Worm (Caenorhabditis elegans) whole organism, L2 larva: ENCODE measurements around the gene Y39B6A.13.

Experiments used
- C34F6.9 ChIP-seq: fragments of 150-350 bp; optimal IDR thresholded peaks from 2 replicates; lab custom pipeline; 2014; ENCODE audit warnings: missing biosample characterization, missing genetic modification characterization
- F13H6.1 ChIP-seq: sonication (generic microtip); optimal IDR thresholded peaks from 2 replicates; lab custom pipeline; 2016; ENCODE audit warnings: missing genetic modification characterization, missing compliant biosample characterization
- R02D3.7 ChIP-seq: fragments of 150-350 bp; optimal IDR thresholded peaks from 2 replicates; lab custom pipeline; 2014; ENCODE audit warnings: missing biosample characterization, missing genetic modification characterization
- ZK546.5 ChIP-seq: sonication (generic microtip); optimal IDR thresholded peaks from 2 replicates; lab custom pipeline; 2017; ENCODE audit warnings: missing biosample characterization, missing genetic modification characterization
- aly-2 ChIP-seq: fragments of 150-350 bp; optimal IDR thresholded peaks from 2 replicates; lab custom pipeline; 2014; ENCODE audit warnings: missing biosample characterization, missing genetic modification characterization
- ama-1 ChIP-seq: fragments of 150-350 bp; optimal IDR thresholded peaks from 2 replicates; lab custom pipeline; 2018; ENCODE audit warnings: inconsistent platforms
- blmp-1 ChIP-seq: sonication (generic microtip); optimal IDR thresholded peaks from 2 replicates; lab custom pipeline; 2017; ENCODE audit warnings: missing genetic modification characterization, mild to moderate bottlenecking, missing compliant biosample characterization, antibody characterized with exemption, moderate library complexity; ENCODE audit not compliant: insufficient read depth
- ceh-16 ChIP-seq: fragments of 150-350 bp; optimal IDR thresholded peaks from 2 replicates; lab custom pipeline; 2014; ENCODE audit warnings: missing biosample characterization, missing genetic modification characterization
- dmd-4 ChIP-seq: sonication (generic microtip); optimal IDR thresholded peaks from 2 replicates; lab custom pipeline; 2017; ENCODE audit warnings: missing biosample characterization, missing genetic modification characterization
- elt-1 ChIP-seq: fragments of 150-350 bp; optimal IDR thresholded peaks from 2 replicates; lab custom pipeline; 2014; ENCODE audit warnings: missing biosample characterization, missing genetic modification characterization
- elt-3 ChIP-seq: sonication (generic microtip); optimal IDR thresholded peaks from 2 replicates; lab custom pipeline; 2017; ENCODE audit warnings: missing biosample characterization, missing genetic modification characterization
- gmeb-1 ChIP-seq: fragments of 150-350 bp; optimal IDR thresholded peaks from 2 replicates; lab custom pipeline; 2014; ENCODE audit warnings: missing biosample characterization, missing genetic modification characterization
- lin-13 ChIP-seq: fragments of 150-350 bp; optimal IDR thresholded peaks from 2 replicates; lab custom pipeline; 2014; ENCODE audit warnings: missing biosample characterization, missing genetic modification reagents, missing genetic modification characterization
- lsy-2 ChIP-seq, 2 experiments: fragments of 150-350 bp in 1 of 2; sonication (generic microtip) in 1 of 2; optimal IDR thresholded peaks; 2 replicates each; lab custom pipeline; 2014 to 2017; ENCODE audit warnings: missing biosample characterization in 2 of 2, missing genetic modification characterization in 2 of 2
- mbf-1 ChIP-seq: sonication (generic microtip); optimal IDR thresholded peaks from 2 replicates; lab custom pipeline; 2017; ENCODE audit warnings: missing biosample characterization, missing genetic modification characterization
- mdl-1 ChIP-seq, 2 experiments: fragments of 150-350 bp in 1 of 2; sonication (generic microtip) in 1 of 2; optimal IDR thresholded peaks; 2 replicates each; lab custom pipeline; 2017; ENCODE audit warnings: missing biosample characterization in 2 of 2, missing genetic modification characterization in 2 of 2
- nhr-10 ChIP-seq: sonication (generic microtip); optimal IDR thresholded peaks from 2 replicates; lab custom pipeline; 2017; ENCODE audit warnings: missing biosample characterization, missing genetic modification characterization
- nhr-11 ChIP-seq: fragments of 150-350 bp; optimal IDR thresholded peaks from 2 replicates; lab custom pipeline; 2014; ENCODE audit warnings: missing biosample characterization, missing genetic modification characterization
- nhr-21 ChIP-seq: fragments of 150-350 bp; optimal IDR thresholded peaks from 2 replicates; lab custom pipeline; 2014; ENCODE audit warnings: missing biosample characterization, missing genetic modification characterization
- nhr-23 ChIP-seq: fragments of 150-350 bp; optimal IDR thresholded peaks from 2 replicates; lab custom pipeline; 2014; ENCODE audit warnings: missing biosample characterization, missing genetic modification reagents, missing genetic modification characterization
- nhr-25 ChIP-seq: fragments of 150-350 bp; sonication (generic microtip); optimal IDR thresholded peaks from 3 replicates; lab custom pipeline; 2014; ENCODE audit warnings: missing biosample characterization, missing genetic modification characterization
- nhr-77 ChIP-seq: fragments of 150-350 bp; optimal IDR thresholded peaks from 2 replicates; lab custom pipeline; 2014; ENCODE audit warnings: missing biosample characterization, missing genetic modification characterization
- peb-1 ChIP-seq: fragments of 150-350 bp; optimal IDR thresholded peaks from 2 replicates; lab custom pipeline; 2014; ENCODE audit warnings: missing biosample characterization, missing genetic modification characterization
- skn-1 ChIP-seq: sonication (generic microtip); optimal IDR thresholded peaks from 2 replicates; lab custom pipeline; 2017; ENCODE audit warnings: missing biosample characterization, missing genetic modification characterization
- sma-3 ChIP-seq: sonication (generic microtip); optimal IDR thresholded peaks from 2 replicates; lab custom pipeline; 2016; ENCODE audit warnings: missing genetic modification reagents, missing genetic modification characterization, missing compliant biosample characterization
- sma-9 ChIP-seq, 2 experiments: fragments of 150-350 bp in 1 of 2; sonication (generic microtip) in 1 of 2; optimal IDR thresholded peaks; 2 replicates each; lab custom pipeline; 2014 to 2016; ENCODE audit warnings: missing genetic modification characterization in 2 of 2, mild to moderate bottlenecking in 1 of 2, missing biosample characterization in 1 of 2, missing compliant biosample characterization in 1 of 2, missing genetic modification reagents in 1 of 2, moderate library complexity in 1 of 2
- unc-55 ChIP-seq: fragments of 150-350 bp; sonication (generic microtip); optimal IDR thresholded peaks from 3 replicates; lab custom pipeline; 2014; ENCODE audit warnings: missing biosample characterization, missing genetic modification reagents, missing genetic modification characterization
- unc-62 ChIP-seq: fragments of 150-350 bp; optimal IDR thresholded peaks from 2 replicates; lab custom pipeline; 2014; ENCODE audit warnings: missing biosample characterization, missing genetic modification reagents, missing genetic modification characterization
- zag-1 ChIP-seq: fragments of 150-350 bp; optimal IDR thresholded peaks from 2 replicates; lab custom pipeline; 2014; ENCODE audit warnings: missing biosample characterization, missing genetic modification characterization
- ztf-1 ChIP-seq: fragments of 200-800 bp; sonication (Bioruptor generic); conservative IDR thresholded peaks from 2 replicates; pipeline ENCODE4 v1.3.6; 2022; ENCODE audit warnings: missing genetic modification characterization, missing compliant biosample characterization
- ztf-11 ChIP-seq: sonication (generic microtip); optimal IDR thresholded peaks from 2 replicates; lab custom pipeline; 2017; ENCODE audit warnings: missing biosample characterization, missing genetic modification characterization
- ztf-4 ChIP-seq: fragments of 150-350 bp; optimal IDR thresholded peaks from 2 replicates; lab custom pipeline; 2014; ENCODE audit warnings: missing biosample characterization, missing genetic modification characterization

Y39B6A.13 gene

ce11 chrV:19083789-19084188 is 35.4 kb downstream of the Y39B6A.13 start:
- TF ChIP-seq mbf-1 (tag; lab: Kevin White, UChicago), result no peak
- no peak for TF ChIP-seq unc-55 (GFP tag; lab: Kevin White, UChicago)
- no peak for TF ChIP-seq ztf-11 (tag; lab: Kevin White, UChicago)
- no peak for TF ChIP-seq nhr-21 (tag; lab: Kevin White, UChicago)
- TF ChIP-seq gmeb-1 (tag; lab: Kevin White, UChicago), result no peak
- no peak for TF ChIP-seq lin-13 (GFP tag; lab: Kevin White, UChicago)
- no peak for TF ChIP-seq peb-1 (tag; lab: Kevin White, UChicago)
- no peak for TF ChIP-seq nhr-25 (tag; lab: Kevin White, UChicago)
- no peak for TF ChIP-seq dmd-4 (tag; lab: Kevin White, UChicago)
- TF ChIP-seq aly-2 (tag; lab: Kevin White, UChicago), result no peak
- TF ChIP-seq, all 48 proteins: peak for 0

- TF ChIP-seq nhr-11 (tag; lab: Kevin White, UChicago) (no peak), nhr-21 (tag; lab: Kevin White, UChicago) (no peak), ztf-4 (no peak), ZK546.5 (no peak), nhr-10 (no peak), F13H6.1 (no peak), blmp-1 (no peak)
Observed at ce11 chrV:19082541-19082940, 36.7 kb downstream of the Y39B6A.13 start, which contains the start of gene nhr-95. Gene nhr-95 (minus strand): TSS chrV:19082641.

DNA sequence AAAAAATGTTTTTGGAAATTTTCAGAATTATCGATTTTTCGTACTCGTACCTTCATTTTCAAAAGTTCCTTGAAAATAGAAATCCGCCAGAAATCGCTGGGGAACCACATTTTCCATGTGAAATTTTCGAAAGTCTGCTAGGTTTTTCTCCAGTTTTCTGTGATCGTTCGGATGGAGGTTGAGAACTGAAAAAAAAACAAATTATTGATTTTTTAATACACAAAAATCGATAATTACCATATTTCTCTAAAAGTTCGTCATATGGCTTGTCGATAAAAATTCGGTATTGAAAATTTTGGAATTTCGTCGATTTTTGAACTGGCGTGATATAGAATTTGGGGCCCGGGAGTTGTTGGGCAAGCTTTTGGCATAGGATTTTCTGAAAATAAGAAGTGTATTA is 42.4 kb downstream of the Y39B6A.13 start:
- no peak for TF ChIP-seq ztf-11 (tag; lab: Kevin White, UChicago)
- TF ChIP-seq mdl-1 (tag; optimal IDR thresholded peaks at IDR 0.05; lab: Kevin White, UChicago), result no peak
- no peak for TF ChIP-seq F13H6.1
- no peak for TF ChIP-seq sma-3
- TF ChIP-seq skn-1 (tag; lab: Kevin White, UChicago), result no peak
- TF ChIP-seq lsy-2 (tag; optimal IDR thresholded peaks at IDR 0.05; lab: Kevin White, UChicago), result no peak
- TF ChIP-seq, all 48 proteins: peak for 0

DNA sequence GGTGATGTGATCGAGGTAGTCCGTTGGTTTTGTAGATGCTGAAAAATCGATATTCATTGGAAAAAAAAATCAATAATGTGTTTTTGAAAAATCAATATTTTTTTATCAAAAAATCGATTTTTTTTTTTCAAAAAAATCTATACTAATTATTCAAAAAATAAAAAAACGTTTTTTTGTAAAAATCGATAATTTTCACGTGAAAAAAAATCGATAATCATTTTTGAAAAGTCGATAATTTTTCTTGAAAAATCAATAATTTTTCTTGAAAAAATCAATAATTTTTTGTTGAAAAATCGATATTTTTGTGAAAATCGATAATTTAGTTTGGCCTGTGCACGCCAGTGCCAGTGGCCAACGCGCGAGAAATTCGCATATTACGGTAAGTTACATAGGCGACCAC is 46.1 kb downstream of the Y39B6A.13 start:
- TF ChIP-seq elt-1 (tag; lab: Kevin White, UChicago) (no peak), sma-9 (GFP tag; optimal IDR thresholded peaks at IDR 0.05; lab: Kevin White, UChicago) (no peak), sma-9 (tag; optimal IDR thresholded peaks at IDR 0.05; lab: Kevin White, UChicago) (no peak), unc-62 (no peak), peb-1 (tag; lab: Kevin White, UChicago) (no peak), ceh-16 (tag; lab: Kevin White, UChicago) (no peak), nhr-23 (tag; lab: Kevin White, UChicago) (no peak), zag-1 (tag; lab: Kevin White, UChicago) (no peak), elt-3 (tag; lab: Kevin White, UChicago) (no peak)
- TF ChIP-seq, all 48 proteins: peak for 0

ce11 chrV:19068888-19069287 is 50.3 kb downstream of the Y39B6A.13 start:
- TF ChIP-seq ztf-11 (tag; lab: Kevin White, UChicago), result no peak
- TF ChIP-seq R02D3.7 (tag; lab: Kevin White, UChicago), result no peak
- TF ChIP-seq nhr-77, result no peak
- TF ChIP-seq ztf-1, result no peak
- no peak for TF ChIP-seq zag-1 (tag; lab: Kevin White, UChicago)
- no peak for TF ChIP-seq unc-55 (GFP tag; lab: Kevin White, UChicago)
- no peak for TF ChIP-seq nhr-10
- no peak for TF ChIP-seq unc-62
- TF ChIP-seq F13H6.1, result no peak
- no peak for TF ChIP-seq ama-1 (lab: Kevin White, UChicago)
- TF ChIP-seq C34F6.9, result no peak
- no peak for TF ChIP-seq peb-1 (tag; lab: Kevin White, UChicago)
